Fruit fly (Drosophila melanogaster) whole organism, wandering third instar larva: ENCODE data around the gene RpL3.

Experiments used
- Abd-B ChIP-seq: fragments of >200 bp; optimal IDR thresholded peaks from 2 replicates; lab custom pipeline; 2017; ENCODE audit warnings: missing biosample characterization, missing genetic modification characterization
- CG32264 ChIP-seq: fragments of 200-800 bp; sonication (Bioruptor generic); optimal IDR thresholded peaks from 2 replicates; lab custom pipeline; 2016; ENCODE audit warnings: missing biosample characterization, missing genetic modification characterization
- CrebA ChIP-seq: fragments of 200-800 bp; sonication (Bioruptor generic); optimal IDR thresholded peaks from 2 replicates; lab custom pipeline; 2016; ENCODE audit warnings: missing biosample characterization, mild to moderate bottlenecking, missing genetic modification characterization, borderline replicate concordance
- Dfd ChIP-seq: fragments of >200 bp; optimal IDR thresholded peaks from 2 replicates; lab custom pipeline; 2017; ENCODE audit warnings: missing biosample characterization, missing genetic modification characterization
- Dif ChIP-seq: fragments of 200-275, 200-300 bp; sonication (Bioruptor generic); optimal IDR thresholded peaks from 2 replicates; lab custom pipeline; 2018; ENCODE audit warnings: missing biosample characterization, missing genetic modification characterization; ENCODE audit not compliant: partially characterized antibody
- GATAd ChIP-seq: sonication (Bioruptor generic); optimal IDR thresholded peaks from 2 replicates; lab custom pipeline; 2016; ENCODE audit warnings: missing biosample characterization, missing genetic modification characterization
- HLH106 ChIP-seq: fragments of 200-800 bp; optimal IDR thresholded peaks from 3 replicates; lab custom pipeline; 2019; ENCODE audit warnings: missing biosample characterization, mild to moderate bottlenecking, missing genetic modification characterization, moderate library complexity
- Hnf4 ChIP-seq: fragments of 200-800 bp; sonication (Bioruptor generic); optimal IDR thresholded peaks from 2 replicates; lab custom pipeline; 2016; ENCODE audit warnings: missing biosample characterization, mild to moderate bottlenecking, missing genetic modification characterization
- Hr78 ChIP-seq: fragments of >200 bp; optimal IDR thresholded peaks from 2 replicates; lab custom pipeline; 2017; ENCODE audit warnings: missing biosample characterization, missing genetic modification characterization
- Hr83 ChIP-seq: fragments of 200-300 bp; sonication (Bioruptor generic); optimal IDR thresholded peaks from 2 replicates; lab custom pipeline; 2016; ENCODE audit warnings: missing biosample characterization, mild to moderate bottlenecking, missing genetic modification characterization, moderate library complexity; ENCODE audit not compliant: poor library complexity, severe bottlenecking
- Mio ChIP-seq: sonication (Bioruptor generic); optimal IDR thresholded peaks from 2 replicates; lab custom pipeline; 2016; ENCODE audit warnings: missing biosample characterization, missing genetic modification characterization
- Myc ChIP-seq: fragments of >200 bp; optimal IDR thresholded peaks from 2 replicates; lab custom pipeline; 2017
- N ChIP-seq: fragments of >200 bp; optimal IDR thresholded peaks from 2 replicates; lab custom pipeline; 2018; ENCODE audit warnings: missing biosample characterization, missing external identifiers, missing genetic modification characterization
- OdsH ChIP-seq: fragments of 200-800 bp; sonication (Bioruptor generic); optimal IDR thresholded peaks from 2 replicates; lab custom pipeline; 2016; ENCODE audit warnings: missing biosample characterization, mild to moderate bottlenecking, missing genetic modification characterization
- Rel ChIP-seq, 2 experiments: fragments of 200-800 bp; sonication (Bioruptor generic) in 1 of 2; optimal IDR thresholded peaks; 2 replicates in 1 of 2; 3 replicates in 1 of 2; lab custom pipeline; 2016 to 2019; ENCODE audit warnings: mild to moderate bottlenecking in 2 of 2, missing biosample characterization in 2 of 2, missing genetic modification characterization in 2 of 2, moderate library complexity in 1 of 2
- Sp1 ChIP-seq: fragments of 200-800 bp; sonication (Bioruptor generic); optimal IDR thresholded peaks from 3 replicates; lab custom pipeline; 2019; ENCODE audit warnings: missing biosample characterization, mild to moderate bottlenecking, missing genetic modification characterization, moderate library complexity
- Vsx2 ChIP-seq: fragments of 200-300, 225-300 bp; sonication (Bioruptor generic); optimal IDR thresholded peaks from 2 replicates; lab custom pipeline; 2018; ENCODE audit warnings: missing biosample characterization, missing genetic modification characterization; ENCODE audit not compliant: partially characterized antibody
- br ChIP-seq: fragments of 200-800 bp; sonication (Bioruptor generic); optimal IDR thresholded peaks from 2 replicates; lab custom pipeline; 2016; ENCODE audit warnings: missing biosample characterization, missing genetic modification characterization
- brk ChIP-seq: fragments of 200-800 bp; sonication (Bioruptor generic); optimal IDR thresholded peaks from 2 replicates; lab custom pipeline; 2016; ENCODE audit warnings: missing biosample characterization, mild to moderate bottlenecking, missing genetic modification characterization
- dl ChIP-seq, 2 experiments: fragments of 175-275, 200-275 bp in 1 of 2; fragments of 200-275 bp in 1 of 2; sonication (Bioruptor generic); optimal IDR thresholded peaks; lab custom pipeline; 2018; ENCODE audit warnings: mild to moderate bottlenecking in 2 of 2, missing biosample characterization in 2 of 2, missing genetic modification characterization in 2 of 2, moderate library complexity in 2 of 2; ENCODE audit not compliant: partially characterized antibody in 2 of 2, insufficient read depth in 1 of 2
- dmrt93B ChIP-seq: fragments of 200-800 bp; sonication (Bioruptor generic); optimal IDR thresholded peaks from 2 replicates; lab custom pipeline; 2018; ENCODE audit warnings: missing biosample characterization, mild to moderate bottlenecking, missing genetic modification characterization
- dsf ChIP-seq: sonication (Bioruptor generic); optimal IDR thresholded peaks from 2 replicates; lab custom pipeline; 2016; ENCODE audit warnings: missing biosample characterization, missing genetic modification characterization, borderline replicate concordance
- ey ChIP-seq: fragments of 200-800 bp; sonication (Bioruptor generic); optimal IDR thresholded peaks from 2 replicates; lab custom pipeline; 2016; ENCODE audit warnings: missing biosample characterization, missing genetic modification characterization
- foxo ChIP-seq, 2 experiments: fragments of 200-800 bp; sonication (Bioruptor generic); optimal IDR thresholded peaks; 2 replicates in 1 of 2; 3 replicates in 1 of 2; lab custom pipeline; 2016 to 2017; ENCODE audit warnings: missing biosample characterization in 2 of 2, missing genetic modification characterization in 2 of 2
- fru ChIP-seq: fragments of 200-800 bp; sonication (Bioruptor generic); optimal IDR thresholded peaks from 3 replicates; lab custom pipeline; 2016; ENCODE audit warnings: missing biosample characterization, mild to moderate bottlenecking, missing genetic modification characterization
- h ChIP-seq: fragments of 200-800 bp; sonication (Bioruptor generic); optimal IDR thresholded peaks from 3 replicates; lab custom pipeline; 2016; ENCODE audit warnings: missing biosample characterization, mild to moderate bottlenecking, missing genetic modification characterization
- jim ChIP-seq: fragments of 175-275, 200-325 bp; sonication (Bioruptor generic); optimal IDR thresholded peaks from 2 replicates; lab custom pipeline; 2016; ENCODE audit warnings: missing biosample characterization, mild to moderate bottlenecking, missing genetic modification characterization
- lola ChIP-seq: fragments of >200 bp; optimal IDR thresholded peaks from 2 replicates; lab custom pipeline; 2017; ENCODE audit warnings: missing biosample characterization, missing genetic modification characterization
- pan ChIP-seq: fragments of >200 bp; optimal IDR thresholded peaks from 2 replicates; lab custom pipeline; 2017
- psq ChIP-seq: fragments of 200-800 bp; sonication (Bioruptor generic); optimal IDR thresholded peaks from 3 replicates; lab custom pipeline; 2017; ENCODE audit warnings: missing biosample characterization, mild to moderate bottlenecking, missing genetic modification characterization, moderate library complexity
- rgr ChIP-seq: fragments of 200-800 bp; sonication (Bioruptor generic); optimal IDR thresholded peaks from 3 replicates; lab custom pipeline; 2016; ENCODE audit warnings: missing biosample characterization, mild to moderate bottlenecking, missing genetic modification characterization
- sage ChIP-seq: fragments of 200-800 bp; sonication (Bioruptor generic); optimal IDR thresholded peaks from 2 replicates; lab custom pipeline; 2016; ENCODE audit warnings: missing biosample characterization, mild to moderate bottlenecking, missing genetic modification characterization
- sv ChIP-seq: fragments of 200-800 bp; sonication (Bioruptor generic); optimal IDR thresholded peaks from 3 replicates; lab custom pipeline; 2016; ENCODE audit warnings: missing biosample characterization, missing genetic modification characterization
- tai ChIP-seq: sonication (Bioruptor generic); optimal IDR thresholded peaks from 2 replicates; lab custom pipeline; 2016; ENCODE audit warnings: missing biosample characterization, missing genetic modification characterization
- woc ChIP-seq: sonication (Bioruptor generic); optimal IDR thresholded peaks from 2 replicates; lab custom pipeline; 2016; ENCODE audit warnings: missing biosample characterization, mild to moderate bottlenecking, missing genetic modification characterization

RpL3 gene

dm6 chr3R:11199227-11199835, 22.4 kb upstream of the RpL3 start:
- TF ChIP-seq Rel (GFP tag; optimal IDR thresholded peaks at IDR 0.05; lab: Kevin White, UChicago) (no peak), Rel (tag; optimal IDR thresholded peaks at IDR 0.05; lab: Kevin White, UChicago) (peak; percentile 47), GATAd (no peak), tai (GFP tag; lab: Kevin White, UChicago) (no peak), Sp1 (GFP tag; lab: Kevin White, UChicago) (no peak), brk (GFP tag; lab: Kevin White, UChicago) (no peak), sage (GFP tag; lab: Kevin White, UChicago) (no peak), Vsx2 (GFP tag; lab: Kevin White, UChicago) (no peak), dmrt93B (no peak), CG32264 (GFP tag; lab: Kevin White, UChicago) (no peak), rgr (GFP tag; lab: Kevin White, UChicago) (no peak), h (GFP tag; lab: Kevin White, UChicago) (peak; percentile 36), Abd-B (no peak)

- TF ChIP-seq jim (GFP tag; lab: Kevin White, UChicago) = no peak
- no peak for TF ChIP-seq h (GFP tag; lab: Kevin White, UChicago)
- TF ChIP-seq Mio (GFP tag; lab: Kevin White, UChicago) = no peak
- peak; percentile 83 for TF ChIP-seq Dif (GFP tag; lab: Kevin White, UChicago)
- TF ChIP-seq GATAd = no peak
- TF ChIP-seq Hnf4 (GFP tag; lab: Kevin White, UChicago) = no peak
- TF ChIP-seq Hr83 (GFP tag; lab: Kevin White, UChicago) = peak; percentile 21
- no peak for TF ChIP-seq sage (GFP tag; lab: Kevin White, UChicago)
- no peak for TF ChIP-seq brk (GFP tag; lab: Kevin White, UChicago)
- peak; percentile 48 to 81 for TF ChIP-seq dl (GFP tag; optimal IDR thresholded peaks at IDR 0.05; lab: Kevin White, UChicago; ENCODE audit: insufficient read depth in 1 of 2, partially characterized antibody in 2 of 2)
- TF ChIP-seq OdsH (GFP tag; lab: Kevin White, UChicago) = no peak
- TF ChIP-seq Abd-B = no peak
- no peak for TF ChIP-seq dsf (GFP tag; lab: Kevin White, UChicago)
- TF ChIP-seq Vsx2 (GFP tag; lab: Kevin White, UChicago) = no peak
- no peak for TF ChIP-seq Myc
- TF ChIP-seq tai (GFP tag; lab: Kevin White, UChicago) = no peak
- no peak for TF ChIP-seq lola (GFP tag; lab: Kevin White, UChicago)
- TF ChIP-seq CG32264 (GFP tag; lab: Kevin White, UChicago) = no peak
- no peak for TF ChIP-seq br (GFP tag; lab: Kevin White, UChicago)
- no peak for TF ChIP-seq psq (GFP tag; lab: Kevin White, UChicago)
- no peak for TF ChIP-seq Hr78
- no peak for TF ChIP-seq Dfd (GFP tag; lab: Kevin White, UChicago)
Measured at dm6 chr3R:11200042-11200884, 21.4 kb upstream of the RpL3 start.

dm6 chr3R:11200885-11201421, 20.7 kb upstream of the RpL3 start:
- TF ChIP-seq rgr (GFP tag; lab: Kevin White, UChicago) (peak; percentile 86), tai (GFP tag; lab: Kevin White, UChicago) (no peak), OdsH (GFP tag; lab: Kevin White, UChicago) (peak; percentile 85), h (GFP tag; lab: Kevin White, UChicago) (peak; percentile 85), Abd-B (no peak), GATAd (no peak), foxo (GFP tag; optimal IDR thresholded peaks at IDR 0.05; lab: Kevin White, UChicago) (peak; percentile 39 to 81), Sp1 (GFP tag; lab: Kevin White, UChicago) (peak; percentile 74), brk (GFP tag; lab: Kevin White, UChicago) (peak; percentile 86), Dif (GFP tag; lab: Kevin White, UChicago) (no peak), br (GFP tag; lab: Kevin White, UChicago) (peak; percentile 56), HLH106 (peak; percentile 65), sage (GFP tag; lab: Kevin White, UChicago) (peak; percentile 80), N (GFP tag; lab: Kevin White, UChicago) (no peak), dmrt93B (peak; percentile 32), CG32264 (GFP tag; lab: Kevin White, UChicago) (peak; percentile 55), Hr78 (no peak), pan (lab: Kevin White, UChicago) (peak; percentile 61), woc (GFP tag; lab: Kevin White, UChicago) (peak; percentile 53), fru (GFP tag; lab: Kevin White, UChicago) (peak; percentile 76), Hnf4 (GFP tag; lab: Kevin White, UChicago) (peak; percentile 50), CrebA (no peak), dl (GFP tag; optimal IDR thresholded peaks at IDR 0.05; lab: Kevin White, UChicago; ENCODE audit: insufficient read depth in 1 of 2, partially characterized antibody in 2 of 2) (no peak), Mio (GFP tag; lab: Kevin White, UChicago) (no peak), ey (GFP tag; lab: Kevin White, UChicago) (peak; percentile 69), Myc (no peak), Rel (GFP tag; optimal IDR thresholded peaks at IDR 0.05; lab: Kevin White, UChicago) (peak; percentile 77), Rel (tag; optimal IDR thresholded peaks at IDR 0.05; lab: Kevin White, UChicago) (peak; percentile 42), dsf (GFP tag; lab: Kevin White, UChicago) (no peak), psq (GFP tag; lab: Kevin White, UChicago) (peak; percentile 74), sv (GFP tag; lab: Kevin White, UChicago) (peak; percentile 39)
